Fruit fly (Drosophila melanogaster): ENCODE data around the gene CG12883.

The CG12883 gene

DNA sequence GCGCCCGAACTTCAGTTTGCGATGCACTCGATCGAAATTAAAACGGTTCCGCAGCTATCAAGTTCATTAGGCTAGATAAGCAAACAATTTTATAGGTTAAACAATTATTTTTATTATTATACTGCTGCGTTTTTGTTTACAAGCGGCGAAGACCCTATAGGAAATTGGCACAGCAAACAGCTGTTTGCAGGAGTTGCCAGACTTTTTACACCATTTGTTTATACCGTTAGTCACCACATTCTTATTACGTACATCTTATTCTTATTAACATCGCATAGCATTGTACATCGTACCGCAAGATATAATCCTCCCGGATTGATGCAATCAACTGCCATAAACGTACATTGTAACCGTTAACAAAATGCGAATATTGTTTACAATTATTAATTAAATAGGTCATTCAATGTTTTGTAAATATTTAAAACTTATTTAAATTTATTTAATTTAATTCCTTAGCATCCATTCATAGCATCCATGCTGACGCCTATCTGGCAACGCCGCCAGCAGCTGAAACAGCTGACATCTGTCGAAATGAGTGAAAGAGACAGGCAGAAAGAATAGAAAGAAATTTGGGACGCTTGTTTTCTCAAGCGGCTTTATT, 27.6 kb downstream of the CG12883 start, which contains the start of the genes CROT and CG12877 (continued):
- peak; percentile 37 for TF ChIP-seq CG6854 (GFP tag; optimal IDR thresholded peaks at IDR 0.05)
- no peak for TF ChIP-seq vnd (GFP tag; IDR thresholded peaks at IDR 0.05; ENCODE audit: partially characterized antibody)
- peak; percentile 79 for TF ChIP-seq exex (tag; optimal IDR thresholded peaks at IDR 0.05)
- 0 out of 3 replicates have a peak, but pooled peaks have one; percentile 24 for TF ChIP-seq CG6175 (GFP tag; IDR thresholded peaks at IDR 0.05)
- TF ChIP-seq CG7556 (GFP tag; optimal IDR thresholded peaks at IDR 0.05): peak; percentile 72
- no peak for TF ChIP-seq CG10431 (GFP tag; optimal IDR thresholded peaks at IDR 0.05)
- TF ChIP-seq CG14014 (GFP tag; IDR thresholded peaks at IDR 0.05): peak; percentile 73; the same call in 1 of the 2 replicates
- TF ChIP-seq kay (GFP tag; optimal IDR thresholded peaks at IDR 0.05): peak; percentile 89
- no peak for TF ChIP-seq Stat92E (GFP tag; optimal IDR thresholded peaks at IDR 0.05)
- TF ChIP-seq E2f2 (GFP tag; IDR thresholded peaks at IDR 0.05): peak; percentile 65

Measured in whole organism, embryonic.